Worm (Caenorhabditis elegans): ENCODE measurements around the gene del-9.
A peak's percentile ranks its signal among the peaks of the same experiment; 100 is the strongest.

Gene del-9

ce11 chrX:3645924-3646323 is 28.8 kb upstream of the del-9 start:
- TF ChIP-seq ceh-43 (GFP tag; optimal IDR thresholded peaks at IDR 0.05) = no peak
- no peak for TF ChIP-seq lin-32 (GFP tag; optimal IDR thresholded peaks at IDR 0.05)
- TF ChIP-seq mls-2 (tag; optimal IDR thresholded peaks at IDR 0.05) = no peak
- no peak for TF ChIP-seq sptf-1 (tag; optimal IDR thresholded peaks at IDR 0.05)
- no peak for TF ChIP-seq ceh-83 (GFP tag; optimal IDR thresholded peaks at IDR 0.05)
- no peak for TF ChIP-seq tbx-8 (GFP tag; optimal IDR thresholded peaks at IDR 0.05)
- TF ChIP-seq lin-13 (tag; optimal IDR thresholded peaks at IDR 0.05) = no peak
- TF ChIP-seq blmp-1 (tag; optimal IDR thresholded peaks at IDR 0.05) = no peak
- no peak for TF ChIP-seq ham-2 (GFP tag; optimal IDR thresholded peaks at IDR 0.05)
- TF ChIP-seq hlh-1 (tag; optimal IDR thresholded peaks at IDR 0.05) = peak; percentile 59
- no peak for TF ChIP-seq nhr-76 (tag; optimal IDR thresholded peaks at IDR 0.05)
- TF ChIP-seq unc-120 (tag; optimal IDR thresholded peaks at IDR 0.05; ENCODE audit: poor library complexity, severe bottlenecking) = peak; percentile 27
- TF ChIP-seq drap-1 (GFP tag; optimal IDR thresholded peaks at IDR 0.05) = no peak

- TF ChIP-seq blmp-1 (tag; optimal IDR thresholded peaks at IDR 0.05) = no peak
- TF ChIP-seq snpc-4 (tag; optimal IDR thresholded peaks at IDR 0.05) = no peak
- TF ChIP-seq unc-39 (tag; optimal IDR thresholded peaks at IDR 0.05) = no peak
- no peak for TF ChIP-seq tbx-8 (GFP tag; optimal IDR thresholded peaks at IDR 0.05)
- TF ChIP-seq hlh-1 (tag; optimal IDR thresholded peaks at IDR 0.05) = no peak
- no peak for TF ChIP-seq ceh-83 (GFP tag; optimal IDR thresholded peaks at IDR 0.05)
Observed at ce11 chrX:3644796-3645195, 27.7 kb upstream of the del-9 start, which contains the start of gene tmem-24. TSS of gene tmem-24 (minus strand) at chrX:3644896.

ce11 chrX:3634782-3635181 is 17.7 kb upstream of the del-9 start:
- TF ChIP-seq ham-2 (GFP tag; optimal IDR thresholded peaks at IDR 0.05) (no peak), elt-1 (tag; optimal IDR thresholded peaks at IDR 0.05; ENCODE audit: borderline replicate concordance, insufficient read depth) (no peak), nhr-76 (tag; optimal IDR thresholded peaks at IDR 0.05) (no peak), ces-1 (GFP tag; optimal IDR thresholded peaks at IDR 0.05) (peak; percentile 18), zip-8 (tag; optimal IDR thresholded peaks at IDR 0.05) (no peak), lin-32 (GFP tag; optimal IDR thresholded peaks at IDR 0.05) (no peak), unc-120 (tag; optimal IDR thresholded peaks at IDR 0.05; ENCODE audit: poor library complexity, severe bottlenecking) (no peak), snpc-4 (tag; optimal IDR thresholded peaks at IDR 0.05) (no peak)

ce11 chrX:3633654-3634053 is 16.5 kb upstream of the del-9 start, which contains the start of gene gst-11:
TSS of gene gst-11 (minus strand) at chrX:3633754.
- TF ChIP-seq nhr-12 (tag; optimal IDR thresholded peaks at IDR 0.05) (no peak), elt-1 (tag; optimal IDR thresholded peaks at IDR 0.05; ENCODE audit: borderline replicate concordance, insufficient read depth) (no peak), nhr-237 (tag; optimal IDR thresholded peaks at IDR 0.05) (no peak), snpc-4 (tag; optimal IDR thresholded peaks at IDR 0.05) (no peak), ham-2 (GFP tag; optimal IDR thresholded peaks at IDR 0.05) (no peak), nhr-76 (tag; optimal IDR thresholded peaks at IDR 0.05) (no peak), lin-13 (tag; optimal IDR thresholded peaks at IDR 0.05) (no peak), mls-2 (tag; optimal IDR thresholded peaks at IDR 0.05) (no peak), ztf-11 (tag; optimal IDR thresholded peaks at IDR 0.05) (no peak), blmp-1 (tag; optimal IDR thresholded peaks at IDR 0.05) (no peak), ces-1 (GFP tag; optimal IDR thresholded peaks at IDR 0.05) (no peak), unc-120 (tag; optimal IDR thresholded peaks at IDR 0.05; ENCODE audit: poor library complexity, severe bottlenecking) (no peak), ceh-39 (tag; optimal IDR thresholded peaks at IDR 0.05) (no peak), ceh-43 (GFP tag; optimal IDR thresholded peaks at IDR 0.05) (no peak), sptf-1 (tag; optimal IDR thresholded peaks at IDR 0.05) (no peak), pha-4 (tag; optimal IDR thresholded peaks at IDR 0.05) (no peak), nhr-2 (tag; optimal IDR thresholded peaks at IDR 0.05) (no peak), hlh-1 (tag; optimal IDR thresholded peaks at IDR 0.05) (no peak), mep-1 (tag; optimal IDR thresholded peaks at IDR 0.05) (no peak), elt-3 (tag; optimal IDR thresholded peaks at IDR 0.05) (no peak)

ce11 chrX:3631550-3631949 is 14.4 kb upstream of the del-9 start:
- TF ChIP-seq tbx-8 (GFP tag; optimal IDR thresholded peaks at IDR 0.05) (peak; percentile 98), drap-1 (GFP tag; optimal IDR thresholded peaks at IDR 0.05) (no peak), nhr-76 (tag; optimal IDR thresholded peaks at IDR 0.05) (no peak)

- no peak for TF ChIP-seq unc-62 (GFP tag; optimal IDR thresholded peaks at IDR 0.05)
- TF ChIP-seq flh-1 (GFP tag; optimal IDR thresholded peaks at IDR 0.05) = no peak
- TF ChIP-seq nhr-28 (tag; optimal IDR thresholded peaks at IDR 0.05) = no peak
- no peak for TF ChIP-seq unc-39 (tag; optimal IDR thresholded peaks at IDR 0.05)
- TF ChIP-seq mab-5 (tag; optimal IDR thresholded peaks at IDR 0.05) = no peak
- TF ChIP-seq ztf-11 (tag; optimal IDR thresholded peaks at IDR 0.05) = no peak
- no peak for TF ChIP-seq nhr-2 (tag; optimal IDR thresholded peaks at IDR 0.05)
- TF ChIP-seq tbx-8 (GFP tag; optimal IDR thresholded peaks at IDR 0.05) = no peak
- no peak for TF ChIP-seq lin-32 (GFP tag; optimal IDR thresholded peaks at IDR 0.05)
- TF ChIP-seq sem-2 (GFP tag; optimal IDR thresholded peaks at IDR 0.05) = no peak
- TF ChIP-seq pha-4 (tag; optimal IDR thresholded peaks at IDR 0.05) = no peak
- no peak for TF ChIP-seq mls-2 (tag; optimal IDR thresholded peaks at IDR 0.05)
- TF ChIP-seq blmp-1 (tag; optimal IDR thresholded peaks at IDR 0.05) = no peak
- no peak for TF ChIP-seq unc-120 (tag; optimal IDR thresholded peaks at IDR 0.05; ENCODE audit: poor library complexity, severe bottlenecking)
- no peak for TF ChIP-seq ham-2 (GFP tag; optimal IDR thresholded peaks at IDR 0.05)
- TF ChIP-seq bed-3 (GFP tag; optimal IDR thresholded peaks at IDR 0.05) = no peak
Observed at ce11 chrX:3630090-3630489, 13.0 kb upstream of the del-9 start.

Measured in whole organism, mixed stage, embryonic.